Fruit fly (Drosophila melanogaster): ENCODE data around the gene gdl-ORF39.

gdl-ORF39 gene

dm6 chr3L:15548843-15549242 lies 39.6 kb downstream of the gdl-ORF39 start (continued):
- peak; percentile 32 for TF ChIP-seq cwo (GFP tag; optimal IDR thresholded peaks at IDR 0.05)
- peak; percentile 47 for TF ChIP-seq CG2678 (tag; optimal IDR thresholded peaks at IDR 0.05)
- no peak for TF ChIP-seq gsb-n (tag; optimal IDR thresholded peaks at IDR 0.05)
- peak; percentile 57 for TF ChIP-seq CG3281 (GFP tag; optimal IDR thresholded peaks at IDR 0.05)
- no peak for TF ChIP-seq CG15696 (tag; optimal IDR thresholded peaks at IDR 0.05)
- TF ChIP-seq CG18764 (GFP tag; optimal IDR thresholded peaks at IDR 0.05) = no peak
- peak; percentile 7 for TF ChIP-seq unpg (GFP tag; optimal IDR thresholded peaks at IDR 0.05)
- no peak for TF ChIP-seq trh (GFP tag; optimal IDR thresholded peaks at IDR 0.05)
- TF ChIP-seq CG7556 (GFP tag; optimal IDR thresholded peaks at IDR 0.05) = peak; percentile 23
- peak; percentile 20; the same call in 1 of the 2 replicates for TF ChIP-seq danr (GFP tag; IDR thresholded peaks at IDR 0.05)
- TF ChIP-seq da (GFP tag; optimal IDR thresholded peaks at IDR 0.05) = no peak
- peak; percentile 10 for TF ChIP-seq CG12104 (GFP tag; optimal IDR thresholded peaks at IDR 0.05)
- no peak for TF ChIP-seq Atf3 (GFP tag; optimal IDR thresholded peaks at IDR 0.05)
- no peak for TF ChIP-seq Jarid2 (GFP tag; optimal IDR thresholded peaks at IDR 0.05)
- no peak for TF ChIP-seq CG13624 (GFP tag; optimal IDR thresholded peaks at IDR 0.05)
- TF ChIP-seq CG6854 (GFP tag; optimal IDR thresholded peaks at IDR 0.05) = peak; percentile 51
- peak; percentile 42 for TF ChIP-seq CG4328 (GFP tag; optimal IDR thresholded peaks at IDR 0.05)
- no peak for TF ChIP-seq Trl (optimal IDR thresholded peaks at IDR 0.05)
- TF ChIP-seq Trl (GFP tag; optimal IDR thresholded peaks at IDR 0.05) = no peak
- TF ChIP-seq Doc3 (GFP tag; IDR thresholded peaks at IDR 0.05; ENCODE audit: partially characterized antibody) = no peak
- peak; percentile 53 for TF ChIP-seq CrebB (tag; optimal IDR thresholded peaks at IDR 0.05)
- TF ChIP-seq oc (tag; optimal IDR thresholded peaks at IDR 0.05) = no peak
- TF ChIP-seq fd64A (GFP tag; optimal IDR thresholded peaks at IDR 0.05) = no peak
- TF ChIP-seq BtbVII (GFP tag; optimal IDR thresholded peaks at IDR 0.05) = peak; percentile 66
- no peak for TF ChIP-seq tio (GFP tag; optimal IDR thresholded peaks at IDR 0.05)
- TF ChIP-seq sens (GFP tag) = peak; percentile 74
- peak; percentile 57 for TF ChIP-seq schlank (tag; optimal IDR thresholded peaks at IDR 0.05)
- TF ChIP-seq PHDP (tag; optimal IDR thresholded peaks at IDR 0.05) = peak; percentile 26
- no peak for TF ChIP-seq chm (GFP tag; IDR thresholded peaks at IDR 0.05)
- peak; percentile 42 for TF ChIP-seq Hand (GFP tag; optimal IDR thresholded peaks at IDR 0.05)
- peak; percentile 69 for TF ChIP-seq Hmr (GFP tag; optimal IDR thresholded peaks at IDR 0.05)
- no peak for TF ChIP-seq CG33557 (GFP tag; optimal IDR thresholded peaks at IDR 0.05)
- TF ChIP-seq CG12942 (GFP tag; optimal IDR thresholded peaks at IDR 0.05) = no peak
- no peak for TF ChIP-seq MESR4 (GFP tag; optimal IDR thresholded peaks at IDR 0.05)
- no peak for TF ChIP-seq Dp (GFP tag; optimal IDR thresholded peaks at IDR 0.05)
- TF ChIP-seq gro (GFP tag; optimal IDR thresholded peaks at IDR 0.05) = peak; percentile 38
- TF ChIP-seq HmgZ (tag; optimal IDR thresholded peaks at IDR 0.05) = peak; percentile 6
- peak; percentile 12 for TF ChIP-seq CG7928 (GFP tag; optimal IDR thresholded peaks at IDR 0.05)
- no peak for TF ChIP-seq pan (optimal IDR thresholded peaks at IDR 0.05)
- no peak for TF ChIP-seq pan (GFP tag; optimal IDR thresholded peaks at IDR 0.05 in 1 of 2, IDR thresholded peaks at IDR 0.05 in 1 of 2)
- peak; percentile 34 for TF ChIP-seq HHEX (GFP tag; optimal IDR thresholded peaks at IDR 0.05)
- TF ChIP-seq CG16863 (GFP tag; optimal IDR thresholded peaks at IDR 0.05) = no peak
- TF ChIP-seq Hr78 (GFP tag; optimal IDR thresholded peaks at IDR 0.05) = no peak
- no peak for TF ChIP-seq Rx (GFP tag; IDR thresholded peaks at IDR 0.05)
- peak; percentile 35 for TF ChIP-seq CG15011 (GFP tag; optimal IDR thresholded peaks at IDR 0.05)
- no peak for TF ChIP-seq her (GFP tag; optimal IDR thresholded peaks at IDR 0.05)
- TF ChIP-seq Med (GFP tag) = peak; percentile 72
- TF ChIP-seq CoRest (tag; optimal IDR thresholded peaks at IDR 0.05) = peak; percentile 4
- TF ChIP-seq CG17361 (GFP tag; IDR thresholded peaks at IDR 0.05) = 0 out of 3 replicates have a peak, but pooled peaks have one; percentile 17
- no peak for TF ChIP-seq Chrac-16 (GFP tag; optimal IDR thresholded peaks at IDR 0.05)
- peak; percentile 4 for TF ChIP-seq grau (tag; optimal IDR thresholded peaks at IDR 0.05)

Measured in whole organism, embryonic.